Fruit fly (Drosophila melanogaster) whole organism, embryonic: ENCODE data around the gene CG17855.

Source experiments
- Adf1 ChIP-seq: fragments of 200-800 bp; sonication (Bioruptor generic); IDR thresholded peaks from 2 replicates; pipeline ENCODE4 v1.3.6; 2022; ENCODE audit warnings: missing biosample characterization, missing genetic modification characterization
- Aef1 ChIP-seq: fragments of 200-800 bp; sonication (Bioruptor generic); IDR thresholded peaks from 3 replicates; pipeline ENCODE4 v1.3.6; 2022; ENCODE audit warnings: missing biosample characterization, missing genetic modification characterization
- Atf-2 ChIP-seq: fragments of 200-800 bp; sonication (Bioruptor generic); optimal IDR thresholded peaks from 2 replicates; lab custom pipeline; 2016; ENCODE audit warnings: missing biosample characterization, missing genetic modification characterization
- Blimp-1 ChIP-seq: fragments of 200-800 bp; sonication (Bioruptor generic); optimal IDR thresholded peaks from 3 replicates; lab custom pipeline; 2018; ENCODE audit warnings: missing biosample characterization, missing genetic modification characterization, mild to moderate bottlenecking, moderate library complexity, missing genetic modification reagents
- CG1024 ChIP-seq: fragments of 200-800 bp; sonication (Bioruptor generic); IDR thresholded peaks from 2 replicates; pipeline ENCODE4 v1.3.6; 2022; ENCODE audit warnings: missing biosample characterization, missing genetic modification characterization
- CG11247 ChIP-seq: fragments of 200-800 bp; sonication (Bioruptor generic); IDR thresholded peaks from 2 replicates; pipeline ENCODE4 v1.3.6; 2022; ENCODE audit warnings: missing biosample characterization, missing genetic modification characterization
- CG11695 ChIP-seq: fragments of 200-800 bp; sonication (Bioruptor generic); IDR thresholded peaks from 3 replicates; pipeline ENCODE4 v1.3.6; 2022; ENCODE audit warnings: missing biosample characterization, missing genetic modification characterization
- CG11696 ChIP-seq: fragments of 200-800 bp; sonication (Bioruptor generic); IDR thresholded peaks from 2 replicates; pipeline ENCODE4 v1.3.6; 2022; ENCODE audit warnings: missing biosample characterization, missing genetic modification characterization
- CG12071 ChIP-seq: fragments of 200-800 bp; sonication (Bioruptor generic); optimal IDR thresholded peaks from 3 replicates; lab custom pipeline; 2018; ENCODE audit warnings: missing biosample characterization, mild to moderate bottlenecking, missing genetic modification characterization
- CG12299 ChIP-seq: fragments of 200-800 bp; sonication (Bioruptor generic); optimal IDR thresholded peaks from 2 replicates; lab custom pipeline; 2018; ENCODE audit warnings: missing biosample characterization, mild to moderate bottlenecking, missing genetic modification characterization
- CG12659 ChIP-seq: fragments of 200-800 bp; sonication (Bioruptor generic); optimal IDR thresholded peaks from 3 replicates; lab custom pipeline; 2017; ENCODE audit warnings: mild to moderate bottlenecking, missing biosample characterization, missing genetic modification reagents, missing genetic modification characterization
- CG14014 ChIP-seq: fragments of 200-800 bp; sonication (Bioruptor generic); IDR thresholded peaks from 2 replicates; pipeline ENCODE4 v1.3.6; 2022; ENCODE audit warnings: missing biosample characterization, missing genetic modification characterization
- CG14965 ChIP-seq: fragments of 200-800 bp; sonication (Bioruptor generic); optimal IDR thresholded peaks from 2 replicates; lab custom pipeline; 2016; ENCODE audit warnings: missing biosample characterization, missing genetic modification characterization, borderline replicate concordance
- CG15011 ChIP-seq: fragments of 200-800 bp; sonication (Bioruptor generic); optimal IDR thresholded peaks from 3 replicates; lab custom pipeline; 2018; ENCODE audit warnings: missing biosample characterization, mild to moderate bottlenecking, missing genetic modification characterization
- CG1529 ChIP-seq: fragments of 200-800 bp; sonication (Bioruptor generic); optimal IDR thresholded peaks from 3 replicates; lab custom pipeline; 2018; ENCODE audit warnings: missing biosample characterization, missing genetic modification characterization
- CG17361 ChIP-seq: fragments of 200-800 bp; sonication (Bioruptor generic); IDR thresholded peaks from 3 replicates; pipeline ENCODE4 v1.3.6; 2022; ENCODE audit warnings: missing biosample characterization, missing genetic modification characterization
- CG17802 ChIP-seq: fragments of 200-800 bp; sonication (Bioruptor generic); optimal IDR thresholded peaks from 2 replicates; lab custom pipeline; 2018; ENCODE audit warnings: missing biosample characterization, mild to moderate bottlenecking, missing genetic modification characterization, moderate library complexity
- CG18262 ChIP-seq: fragments of 200-800 bp; optimal IDR thresholded peaks from 3 replicates; lab custom pipeline; 2019; ENCODE audit warnings: missing biosample characterization, mild to moderate bottlenecking, missing genetic modification characterization, moderate library complexity
- CG2202 ChIP-seq: fragments of 200-800 bp; sonication (Bioruptor generic); optimal IDR thresholded peaks from 2 replicates; lab custom pipeline; 2018; ENCODE audit warnings: missing biosample characterization, mild to moderate bottlenecking, missing genetic modification characterization
- CG4820 ChIP-seq: fragments of 200-800 bp; sonication (Bioruptor generic); optimal IDR thresholded peaks from 3 replicates; lab custom pipeline; 2016; ENCODE audit warnings: missing biosample characterization, missing genetic modification characterization
- Camta ChIP-seq: fragments of 200-800 bp; sonication (Bioruptor generic); optimal IDR thresholded peaks from 2 replicates; lab custom pipeline; 2016; ENCODE audit warnings: missing biosample characterization, missing genetic modification characterization
- Elba2 ChIP-seq: fragments of 200-800 bp; sonication (Bioruptor generic); optimal IDR thresholded peaks from 3 replicates; lab custom pipeline; 2016; ENCODE audit warnings: missing biosample characterization, missing genetic modification characterization
- Hand ChIP-seq: fragments of 200-800 bp; sonication (Bioruptor generic); optimal IDR thresholded peaks from 2 replicates; lab custom pipeline; 2017; ENCODE audit warnings: mild to moderate bottlenecking, missing biosample characterization, missing genetic modification reagents, missing genetic modification characterization
- Kr ChIP-seq: fragments of 200-800 bp; sonication (Bioruptor generic); optimal IDR thresholded peaks from 2 replicates; lab custom pipeline; 2017; ENCODE audit warnings: missing biosample characterization, mild to moderate bottlenecking, missing genetic modification characterization
- Myb ChIP-seq: fragments of 200-800 bp; sonication (Bioruptor generic); optimal IDR thresholded peaks from 2 replicates; lab custom pipeline; 2016; ENCODE audit warnings: missing biosample characterization, missing genetic modification characterization
- Ravus ChIP-seq: fragments of 200-800 bp; sonication (Bioruptor generic); IDR thresholded peaks from 2 replicates; pipeline ENCODE4 v1.3.6; 2022; ENCODE audit warnings: missing biosample characterization, missing genetic modification characterization
- Sry-δ ChIP-seq: fragments of 200-800 bp; sonication (Bioruptor generic); optimal IDR thresholded peaks from 2 replicates; lab custom pipeline; 2016; ENCODE audit warnings: missing biosample characterization, missing genetic modification characterization
- Tbp ChIP-seq: fragments of >200 bp; optimal IDR thresholded peaks from 2 replicates; lab custom pipeline; 2018; ENCODE audit warnings: missing biosample characterization, missing genetic modification characterization
- al ChIP-seq: fragments of 200-800 bp; sonication (Bioruptor generic); IDR thresholded peaks from 2 replicates; pipeline ENCODE4 v1.3.6; 2022; ENCODE audit warnings: missing biosample characterization, missing genetic modification characterization
- dimm ChIP-seq: fragments of 200-800 bp; sonication (Bioruptor generic); IDR thresholded peaks from 2 replicates; pipeline ENCODE4 v1.3.6; 2022; ENCODE audit warnings: missing biosample characterization, missing genetic modification characterization
- dysf ChIP-seq: fragments of 200-800 bp; sonication (Bioruptor generic); IDR thresholded peaks from 3 replicates; pipeline ENCODE4 v1.3.6; 2022; ENCODE audit warnings: missing biosample characterization, missing genetic modification characterization
- en ChIP-seq: fragments of 200-800 bp; sonication (Bioruptor generic); optimal IDR thresholded peaks from 2 replicates; lab custom pipeline; 2016; ENCODE audit warnings: missing biosample characterization, missing genetic modification characterization
- fd3F ChIP-seq: fragments of 200-800 bp; sonication (Bioruptor generic); optimal IDR thresholded peaks from 2 replicates; lab custom pipeline; 2018; ENCODE audit warnings: missing biosample characterization, mild to moderate bottlenecking, missing genetic modification characterization, moderate library complexity
- fd64A ChIP-seq: fragments of 200-800 bp; sonication (Bioruptor generic); optimal IDR thresholded peaks from 3 replicates; lab custom pipeline; 2018; ENCODE audit warnings: missing biosample characterization, mild to moderate bottlenecking, missing genetic modification characterization
- gcm2 ChIP-seq: fragments of 200-800 bp; sonication (Bioruptor generic); optimal IDR thresholded peaks from 2 replicates; lab custom pipeline; 2016; ENCODE audit warnings: missing biosample characterization, missing genetic modification characterization
- gfzf ChIP-seq: fragments of 200-800 bp; sonication (Bioruptor generic); optimal IDR thresholded peaks from 2 replicates; lab custom pipeline; 2016; ENCODE audit warnings: missing biosample characterization, mild to moderate bottlenecking, missing genetic modification characterization, moderate library complexity
- gsb ChIP-seq: fragments of 200-800 bp; sonication (Bioruptor generic); IDR thresholded peaks from 2 replicates; pipeline ENCODE4 v1.3.6; 2022; ENCODE audit warnings: missing biosample characterization, missing genetic modification characterization
- gt ChIP-seq: fragments of 200-800 bp; sonication (Bioruptor generic); IDR thresholded peaks from 2 replicates; pipeline ENCODE4 v1.3.6; 2022; ENCODE audit warnings: missing biosample characterization, missing genetic modification characterization
- jing ChIP-seq: fragments of 200-800 bp; sonication (Bioruptor generic); optimal IDR thresholded peaks from 2 replicates; lab custom pipeline; 2018; ENCODE audit warnings: missing biosample characterization, mild to moderate bottlenecking, missing genetic modification characterization
- ken ChIP-seq: fragments of 200-800 bp; sonication (Bioruptor generic); IDR thresholded peaks from 3 replicates; pipeline ENCODE4 v1.3.6; 2022; ENCODE audit warnings: missing biosample characterization, missing genetic modification characterization
- lola ChIP-seq, 3 experiments: fragments of >200 bp in 2 of 3; fragments of 200-800 bp in 1 of 3; sonication (Bioruptor generic) in 1 of 3; optimal IDR thresholded peaks; 2 replicates each; lab custom pipeline; 2017 to 2019; ENCODE audit warnings: missing biosample characterization in 3 of 3, missing genetic modification characterization in 3 of 3, mild to moderate bottlenecking in 1 of 3, moderate library complexity in 1 of 3
- nerfin-1 ChIP-seq: fragments of 200-800 bp; sonication (Bioruptor generic); optimal IDR thresholded peaks from 3 replicates; lab custom pipeline; 2019; ENCODE audit warnings: missing biosample characterization, mild to moderate bottlenecking, missing genetic modification characterization, moderate library complexity
- pfk ChIP-seq: fragments of 200-800 bp; sonication (Bioruptor generic); optimal IDR thresholded peaks from 2 replicates; lab custom pipeline; 2018; ENCODE audit warnings: missing biosample characterization, mild to moderate bottlenecking, missing genetic modification characterization, moderate library complexity
- repo ChIP-seq: fragments of 200-800 bp; sonication (Bioruptor generic); optimal IDR thresholded peaks from 2 replicates; lab custom pipeline; 2016; ENCODE audit warnings: missing biosample characterization, missing genetic modification characterization
- rib ChIP-seq: fragments of 200-800 bp; sonication (Bioruptor generic); IDR thresholded peaks from 2 replicates; pipeline ENCODE4 v1.3.6; 2022; ENCODE audit warnings: missing biosample characterization, missing genetic modification characterization
- sens ChIP-seq: fragments of 200-800 bp; sonication (Bioruptor generic); peaks from one replicate; lab custom pipeline; 2016; ENCODE audit warnings: missing biosample characterization, missing genetic modification characterization
- sob ChIP-seq: fragments of 200-800 bp; sonication (Bioruptor generic); IDR thresholded peaks from 2 replicates; pipeline ENCODE4 v1.3.6; 2022; ENCODE audit warnings: missing biosample characterization, missing genetic modification characterization
- sr ChIP-seq: fragments of 200-800 bp; sonication (Bioruptor generic); IDR thresholded peaks from 3 replicates; pipeline ENCODE4 v1.3.6; 2022; ENCODE audit warnings: missing biosample characterization, missing genetic modification characterization
- toy ChIP-seq: fragments of 200-800 bp; sonication (Bioruptor generic); IDR thresholded peaks from 2 replicates; pipeline ENCODE4 v1.3.6; 2022; ENCODE audit warnings: missing biosample characterization, missing genetic modification characterization
- vfl ChIP-seq: fragments of 200-800 bp; sonication (Bioruptor generic); optimal IDR thresholded peaks from 2 replicates; lab custom pipeline; 2016; ENCODE audit warnings: missing biosample characterization, missing genetic modification characterization
- zen2 ChIP-seq: fragments of 200-800 bp; sonication (Bioruptor generic); IDR thresholded peaks from 3 replicates; pipeline ENCODE4 v1.3.6; 2022; ENCODE audit warnings: missing biosample characterization, missing genetic modification characterization; ENCODE audit not compliant: partially characterized antibody

Gene CG17855

DNA sequence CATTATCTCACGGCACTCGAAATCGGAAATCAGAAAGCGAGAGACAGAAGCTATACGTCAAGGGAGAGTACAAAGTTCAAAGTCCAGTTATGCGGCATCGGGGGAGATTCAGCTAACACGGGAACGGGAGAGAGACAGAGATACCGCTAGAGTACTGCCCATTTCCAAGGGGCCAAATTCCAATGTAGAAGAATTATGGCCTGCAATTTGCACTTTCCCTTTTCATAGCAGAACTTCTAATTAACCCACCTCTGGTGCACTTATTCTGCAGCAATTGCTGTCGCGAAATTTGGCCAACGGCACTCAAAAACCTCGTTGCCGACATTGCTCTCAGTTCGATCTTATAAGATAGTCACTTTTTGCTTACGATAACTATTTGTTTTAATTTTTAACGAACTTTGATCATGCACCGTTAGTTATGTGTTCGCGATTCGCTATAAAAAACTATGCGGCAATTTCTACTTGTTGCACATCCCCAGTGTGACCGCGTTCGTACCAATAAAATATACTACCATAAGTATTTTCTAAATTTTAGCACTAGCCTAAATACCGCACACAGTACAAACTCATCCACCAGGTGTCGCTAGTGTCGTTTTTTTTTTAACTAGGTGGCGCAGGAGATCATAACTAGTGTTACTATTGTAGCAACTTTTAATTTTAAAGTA is 36.1 kb downstream of the CG17855 start, which contains the start of gene Mtpalpha (continued):
- peak; percentile 93 for TF ChIP-seq gfzf (GFP tag; lab: Kevin White, UChicago)
- no peak for TF ChIP-seq CG14014 (GFP tag; lab: Robert Waterston, UW)
- TF ChIP-seq Sry-δ (GFP tag; lab: Kevin White, UChicago) = peak; percentile 43
- no peak for TF ChIP-seq CG1024
- TF ChIP-seq sens (GFP tag; lab: Kevin White, UChicago) = peak; percentile 89
- TF ChIP-seq CG11247 (GFP tag; lab: Robert Waterston, UW) = peak; percentile 61
- no peak for TF ChIP-seq lola (GFP tag; optimal IDR thresholded peaks at IDR 0.05; lab: Kevin White, UChicago)
- peak; percentile 2 for TF ChIP-seq Elba2 (GFP tag; lab: Kevin White, UChicago)
- TF ChIP-seq ken (GFP tag; lab: Robert Waterston, UW) = peak; percentile 52; the same call in 2 of the 3 replicates
- TF ChIP-seq dimm (GFP tag; lab: Robert Waterston, UW) = no peak
- no peak for TF ChIP-seq fd3F (GFP tag; lab: Kevin White, UChicago)
- TF ChIP-seq dysf (GFP tag; lab: Robert Waterston, UW) = peak; percentile 53; the same call in 2 of the 3 replicates
- TF ChIP-seq Myb = peak; percentile 56
- no peak for TF ChIP-seq al (GFP tag; lab: Robert Waterston, UW)
- TF ChIP-seq sob (GFP tag; lab: Robert Waterston, UW) = peak; percentile 39; the same call in 1 of the 2 replicates
- no peak for TF ChIP-seq CG2202 (tag; lab: Kevin White, UChicago)
- TF ChIP-seq CG14965 (GFP tag; lab: Kevin White, UChicago) = no peak
- TF ChIP-seq CG17361 (GFP tag; lab: Robert Waterston, UW) = 0 out of 3 replicates have a peak, but pooled peaks have one; percentile 49
- TF ChIP-seq Blimp-1 (GFP tag; lab: Kevin White, UChicago) = peak; percentile 64
- TF ChIP-seq repo (GFP tag; lab: Kevin White, UChicago) = no peak
- TF ChIP-seq CG4820 (GFP tag; lab: Kevin White, UChicago) = no peak
- TF ChIP-seq nerfin-1 (tag; lab: Kevin White, UChicago) = peak; percentile 16
- no peak for TF ChIP-seq pfk (GFP tag; lab: Kevin White, UChicago)
- no peak for TF ChIP-seq gsb (GFP tag; lab: Robert Waterston, UW)
- no peak for TF ChIP-seq CG12299 (tag; lab: Kevin White, UChicago)
- no peak for TF ChIP-seq gt (GFP tag; lab: Robert Waterston, UW)
- TF ChIP-seq CG15011 = no peak
- no peak for TF ChIP-seq vfl (GFP tag; lab: Kevin White, UChicago)
- TF ChIP-seq sr (GFP tag; lab: Robert Waterston, UW) = no peak
- TF ChIP-seq Aef1 (GFP tag; lab: Robert Waterston, UW) = no peak; the same call in 2 of the 3 replicates
- TF ChIP-seq Hand (GFP tag; lab: Kevin White, UChicago) = no peak
- TF ChIP-seq CG12659 = peak; percentile 61
- TF ChIP-seq CG17802 (tag; lab: Kevin White, UChicago) = no peak
- TF ChIP-seq gcm2 = peak; percentile 2
- TF ChIP-seq CG1529 = no peak
- no peak for TF ChIP-seq jing (GFP tag; lab: Kevin White, UChicago)
- TF ChIP-seq Tbp = no peak
- no peak for TF ChIP-seq CG18262
- TF ChIP-seq rib = peak; percentile 36; the same call in 1 of the 2 replicates
- no peak for TF ChIP-seq Kr (GFP tag; lab: Kevin White, UChicago)
- TF ChIP-seq Atf-2 (GFP tag; lab: Kevin White, UChicago) = no peak
- no peak for TF ChIP-seq zen2
- no peak for TF ChIP-seq Ravus (GFP tag; lab: Robert Waterston, UW)
- no peak for TF ChIP-seq CG11696 (GFP tag; lab: Robert Waterston, UW)
- no peak for TF ChIP-seq en (GFP tag; lab: Kevin White, UChicago)
- TF ChIP-seq CG11695 (GFP tag; lab: Robert Waterston, UW) = no peak
- TF ChIP-seq fd64A (GFP tag; lab: Kevin White, UChicago) = no peak
- TF ChIP-seq Adf1 (GFP tag; lab: Robert Waterston, UW) = no peak
- no peak for TF ChIP-seq Camta (GFP tag; lab: Kevin White, UChicago)
- TF ChIP-seq CG12071 (GFP tag; lab: Kevin White, UChicago) = no peak
- no peak for TF ChIP-seq toy (GFP tag; lab: Robert Waterston, UW)
